Fruit fly (Drosophila melanogaster) Kc167 (cell line): ENCODE data around the gene CG3091.

ENCODE experiments used
- Sin3A ChIP-seq: fragments of >200 bp; optimal IDR thresholded peaks from 2 replicates; lab custom pipeline; 2018; ENCODE audit warnings: missing external identifiers
- h ChIP-seq: fragments of >200 bp; optimal IDR thresholded peaks from 3 replicates; lab custom pipeline; 2018; ENCODE audit warnings: missing external identifiers
- ttk ChIP-seq: sonication (Bioruptor generic); optimal IDR thresholded peaks from 2 replicates; lab custom pipeline; 2017; ENCODE audit warnings: missing external identifiers

DNA sequence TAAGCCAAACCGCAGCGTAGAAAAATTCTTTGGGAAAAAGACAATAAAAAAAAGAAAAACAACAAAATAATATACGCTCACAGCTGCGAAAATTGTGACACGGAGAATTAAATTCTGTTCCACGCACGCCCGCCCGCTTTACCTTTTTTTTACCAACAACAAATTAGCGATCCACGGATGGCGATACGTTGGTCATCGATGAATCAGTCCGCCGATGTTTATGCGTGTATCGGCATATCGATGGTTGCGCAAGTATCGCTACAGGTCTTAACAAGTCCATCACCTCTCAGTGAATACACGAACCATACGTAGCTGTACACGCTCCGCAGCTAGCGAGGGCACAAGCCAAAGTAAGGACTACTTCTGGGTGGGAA lies 16.5 kb upstream of the CG3091 start, which contains the start of gene CG2924:
- TF ChIP-seq h (lab: Kevin White, UChicago) (no peak), ttk (lab: Kevin White, UChicago) (no peak), Sin3A (no peak)
